Fruit fly (Drosophila melanogaster) whole organism, prepupa: ENCODE results near the gene CG9173.

Source experiments
- Blimp-1 ChIP-seq: fragments of 200-800 bp; sonication (Bioruptor generic); optimal IDR thresholded peaks from 3 replicates; lab custom pipeline; 2017; ENCODE audit warnings: missing biosample characterization, missing genetic modification characterization, mild to moderate bottlenecking, moderate library complexity, missing genetic modification reagents
- CG10631 ChIP-seq: fragments of 200-800 bp; sonication (Bioruptor generic); optimal IDR thresholded peaks from 2 replicates; lab custom pipeline; 2016; ENCODE audit warnings: missing biosample characterization, missing genetic modification characterization
- CG10669 ChIP-seq: fragments of 200-800 bp; sonication (Bioruptor generic); optimal IDR thresholded peaks from 3 replicates; lab custom pipeline; 2018; ENCODE audit warnings: missing biosample characterization, mild to moderate bottlenecking, missing genetic modification characterization, moderate library complexity
- CG11294 ChIP-seq: fragments of 200-800 bp; sonication (Bioruptor generic); IDR thresholded peaks from 2 replicates; pipeline ENCODE4 v1.3.6; 2022; ENCODE audit warnings: missing biosample characterization, missing genetic modification characterization
- CG11902 ChIP-seq: fragments of 200-800 bp; sonication (Bioruptor generic); optimal IDR thresholded peaks from 3 replicates; lab custom pipeline; 2016; ENCODE audit warnings: missing biosample characterization, missing genetic modification characterization
- CG1621 ChIP-seq: fragments of 200-800 bp; sonication (Bioruptor generic); optimal IDR thresholded peaks from 3 replicates; lab custom pipeline; 2018; ENCODE audit warnings: missing biosample characterization, mild to moderate bottlenecking, missing genetic modification characterization
- CG16779 ChIP-seq: fragments of 200-800 bp; sonication (Bioruptor generic); optimal IDR thresholded peaks from 3 replicates; lab custom pipeline; 2017; ENCODE audit warnings: missing biosample characterization, mild to moderate bottlenecking, missing genetic modification characterization
- CG3032 ChIP-seq: fragments of 200-800 bp; optimal IDR thresholded peaks from 2 replicates; lab custom pipeline; 2019; ENCODE audit warnings: missing biosample characterization, mild to moderate bottlenecking, missing genetic modification characterization, moderate library complexity
- CG32006 ChIP-seq: fragments of 200-800 bp; sonication (Bioruptor generic); optimal IDR thresholded peaks from 3 replicates; lab custom pipeline; 2017; ENCODE audit warnings: missing biosample characterization, mild to moderate bottlenecking, missing genetic modification characterization
- CG34406 ChIP-seq: fragments of 200-800 bp; sonication (Bioruptor generic); optimal IDR thresholded peaks from 3 replicates; lab custom pipeline; 2016; ENCODE audit warnings: missing biosample characterization, missing genetic modification characterization
- CG4318 ChIP-seq: fragments of 200-800 bp; sonication (Bioruptor generic); optimal IDR thresholded peaks from 3 replicates; lab custom pipeline; 2017; ENCODE audit warnings: missing biosample characterization, mild to moderate bottlenecking, missing genetic modification characterization
- CG6792 ChIP-seq: fragments of 200-800 bp; sonication (Bioruptor generic); optimal IDR thresholded peaks from 3 replicates; lab custom pipeline; 2016; ENCODE audit warnings: missing biosample characterization, missing genetic modification characterization
- CG6854 ChIP-seq: fragments of 200-800 bp; sonication (Bioruptor generic); optimal IDR thresholded peaks from 2 replicates; lab custom pipeline; 2017; ENCODE audit warnings: missing biosample characterization, mild to moderate bottlenecking, missing genetic modification characterization
- CG8119 ChIP-seq: fragments of 200-800 bp; sonication (Bioruptor generic); IDR thresholded peaks from 3 replicates; pipeline ENCODE4 v1.3.6; 2022; ENCODE audit warnings: missing biosample characterization, missing genetic modification characterization
- CG8319 ChIP-seq: fragments of 200-800 bp; sonication (Bioruptor generic); optimal IDR thresholded peaks from 3 replicates; lab custom pipeline; 2016; ENCODE audit warnings: missing biosample characterization, missing genetic modification characterization
- CG8632 ChIP-seq: fragments of 200-800 bp; sonication (Bioruptor generic); optimal IDR thresholded peaks from 3 replicates; lab custom pipeline; 2016; ENCODE audit warnings: missing biosample characterization, missing genetic modification characterization
- CG9139 ChIP-seq: fragments of 200-800 bp; sonication (Bioruptor generic); optimal IDR thresholded peaks from 3 replicates; lab custom pipeline; 2017; ENCODE audit warnings: missing biosample characterization, mild to moderate bottlenecking, missing genetic modification characterization
- Eip75B ChIP-seq: fragments of 200-800 bp; sonication (Bioruptor generic); optimal IDR thresholded peaks from 3 replicates; lab custom pipeline; 2016; ENCODE audit warnings: missing biosample characterization, missing genetic modification characterization
- Eip78C ChIP-seq: fragments of 200-800 bp; sonication (Bioruptor generic); peaks from one replicate; lab custom pipeline; 2016; ENCODE audit warnings: missing biosample characterization, missing genetic modification characterization
- Eip93F ChIP-seq: fragments of 200-800 bp; sonication (Bioruptor generic); optimal IDR thresholded peaks from 2 replicates; lab custom pipeline; 2016; ENCODE audit warnings: missing biosample characterization, mild to moderate bottlenecking, missing genetic modification characterization
- Ets96B ChIP-seq: fragments of 200-800 bp; optimal IDR thresholded peaks from 2 replicates; lab custom pipeline; 2019; ENCODE audit warnings: missing biosample characterization, mild to moderate bottlenecking, missing genetic modification characterization, moderate library complexity
- Gug ChIP-seq: fragments of 200-800 bp; sonication (Bioruptor generic); IDR thresholded peaks from 2 replicates; pipeline ENCODE4 v1.3.6; 2022; ENCODE audit warnings: missing biosample characterization, missing genetic modification characterization
- Hr38 ChIP-seq: sonication (Bioruptor generic); optimal IDR thresholded peaks from 2 replicates; lab custom pipeline; 2016; ENCODE audit warnings: missing biosample characterization, missing genetic modification characterization
- Hr39 ChIP-seq: fragments of 200-800 bp; sonication (Bioruptor generic); optimal IDR thresholded peaks from 2 replicates; lab custom pipeline; 2016; ENCODE audit warnings: missing biosample characterization, missing genetic modification characterization
- Met ChIP-seq: fragments of 200-800 bp; sonication (Bioruptor generic); optimal IDR thresholded peaks from 3 replicates; lab custom pipeline; 2016; ENCODE audit warnings: missing biosample characterization, missing genetic modification characterization
- Smox ChIP-seq: fragments of 200-800 bp; sonication (Bioruptor generic); optimal IDR thresholded peaks from 3 replicates; lab custom pipeline; 2016; ENCODE audit warnings: missing biosample characterization, missing genetic modification characterization
- Sox102F ChIP-seq: fragments of 200-800 bp; sonication (Bioruptor generic); optimal IDR thresholded peaks from 2 replicates; lab custom pipeline; 2016; ENCODE audit warnings: missing biosample characterization, mild to moderate bottlenecking, missing genetic modification characterization
- Sox14 ChIP-seq: fragments of 200-800 bp; sonication (Bioruptor generic); optimal IDR thresholded peaks from 3 replicates; lab custom pipeline; 2016; ENCODE audit warnings: missing biosample characterization, missing genetic modification characterization
- Sox15 ChIP-seq: fragments of 200-800 bp; sonication (Bioruptor generic); optimal IDR thresholded peaks from 3 replicates; lab custom pipeline; 2016; ENCODE audit warnings: missing biosample characterization, missing genetic modification characterization
- achi ChIP-seq: fragments of 200-800 bp; sonication (Bioruptor generic); optimal IDR thresholded peaks from 3 replicates; lab custom pipeline; 2016; ENCODE audit warnings: missing biosample characterization, missing genetic modification characterization
- acj6 ChIP-seq: fragments of 200-800 bp; sonication (Bioruptor generic); optimal IDR thresholded peaks from 3 replicates; lab custom pipeline; 2016; ENCODE audit warnings: missing biosample characterization, missing genetic modification characterization
- cyc ChIP-seq: fragments of 200-800 bp; sonication (Bioruptor generic); optimal IDR thresholded peaks from 3 replicates; lab custom pipeline; 2016; ENCODE audit warnings: missing biosample characterization, missing genetic modification characterization
- dac ChIP-seq: fragments of 200-800 bp; sonication (Bioruptor generic); optimal IDR thresholded peaks from 2 replicates; lab custom pipeline; 2017; ENCODE audit warnings: missing biosample characterization, mild to moderate bottlenecking, missing genetic modification characterization
- dsx ChIP-seq: fragments of 200-800 bp; optimal IDR thresholded peaks from 3 replicates; lab custom pipeline; 2019; ENCODE audit warnings: missing biosample characterization, mild to moderate bottlenecking, missing genetic modification characterization, moderate library complexity; ENCODE audit not compliant: poor library complexity, severe bottlenecking
- eg ChIP-seq: fragments of 200-800 bp; sonication (Bioruptor generic); IDR thresholded peaks from 3 replicates; pipeline ENCODE4 v1.3.6; 2022; ENCODE audit warnings: missing biosample characterization, missing genetic modification characterization
- esn ChIP-seq: fragments of 200-800 bp; sonication (Bioruptor generic); optimal IDR thresholded peaks from 2 replicates; lab custom pipeline; 2016; ENCODE audit warnings: missing biosample characterization, mild to moderate bottlenecking, missing genetic modification characterization, moderate library complexity
- fd85E ChIP-seq: fragments of 200-800 bp; sonication (Bioruptor generic); optimal IDR thresholded peaks from 3 replicates; lab custom pipeline; 2016; ENCODE audit warnings: missing biosample characterization, missing genetic modification characterization
- fkh ChIP-seq: fragments of 200-800 bp; sonication (Bioruptor generic); optimal IDR thresholded peaks from 3 replicates; lab custom pipeline; 2017; ENCODE audit warnings: missing biosample characterization, mild to moderate bottlenecking, missing genetic modification characterization, moderate library complexity
- lz ChIP-seq: fragments of 200-800 bp; sonication (Bioruptor generic); optimal IDR thresholded peaks from 3 replicates; lab custom pipeline; 2016; ENCODE audit warnings: missing biosample characterization, missing genetic modification characterization
- pdm3 ChIP-seq: fragments of 200-800 bp; sonication (Bioruptor generic); optimal IDR thresholded peaks from 3 replicates; lab custom pipeline; 2016; ENCODE audit warnings: missing biosample characterization, missing genetic modification characterization
- salr ChIP-seq, 2 experiments: fragments of 200-800 bp; sonication (Bioruptor generic); optimal IDR thresholded peaks; 3 replicates each; lab custom pipeline; 2016 to 2018; ENCODE audit warnings: missing biosample characterization in 2 of 2, missing genetic modification characterization in 2 of 2, mild to moderate bottlenecking in 1 of 2
- spab ChIP-seq: fragments of 200-800 bp; sonication (Bioruptor generic); optimal IDR thresholded peaks from 2 replicates; lab custom pipeline; 2017; ENCODE audit warnings: missing biosample characterization, mild to moderate bottlenecking, missing genetic modification characterization, missing genetic modification reagents
- ss ChIP-seq, 2 experiments: fragments of 200-800 bp; sonication (Bioruptor generic); optimal IDR thresholded peaks; 2 replicates in 1 of 2; 3 replicates in 1 of 2; lab custom pipeline; 2017 to 2018; ENCODE audit warnings: mild to moderate bottlenecking in 2 of 2, missing biosample characterization in 2 of 2, missing genetic modification characterization in 2 of 2, moderate library complexity in 1 of 2
- svp ChIP-seq: fragments of 200-800 bp; sonication (Bioruptor generic); peaks from one replicate; lab custom pipeline; 2016; ENCODE audit warnings: missing biosample characterization, missing genetic modification characterization
- vri ChIP-seq: fragments of 200-800 bp; sonication (Bioruptor generic); optimal IDR thresholded peaks from 3 replicates; lab custom pipeline; 2016; ENCODE audit warnings: missing biosample characterization, mild to moderate bottlenecking, missing genetic modification characterization

The CG9173 gene

DNA sequence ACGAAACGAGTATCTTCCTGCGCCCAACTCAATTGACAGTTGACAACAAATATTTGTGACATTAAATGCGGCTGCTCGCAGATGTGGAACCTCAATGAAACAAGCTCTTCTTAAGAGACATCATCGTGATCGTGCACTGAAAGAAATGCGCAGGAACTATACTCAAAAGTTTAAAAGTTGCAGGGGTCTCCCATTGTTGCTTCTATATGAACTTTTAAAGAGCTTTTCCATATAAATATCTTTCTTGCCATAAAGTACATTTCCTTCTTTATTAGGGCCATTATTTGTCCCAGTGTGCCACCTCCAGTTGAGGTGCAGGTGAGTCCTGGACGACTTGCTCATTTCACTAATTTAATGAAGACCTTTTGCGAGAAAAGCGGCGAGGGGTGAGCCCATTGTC is 35.2 kb downstream of the CG9173 start (continued):
- TF ChIP-seq CG9139 (GFP tag; lab: Kevin White, UChicago) (no peak), lz (peak; percentile 70), fkh (GFP tag; lab: Kevin White, UChicago) (no peak), Gug (GFP tag; lab: Robert Waterston, UW) (no peak), cyc (GFP tag; lab: Kevin White, UChicago) (peak; percentile 71), CG8319 (GFP tag; lab: Kevin White, UChicago) (peak; percentile 30), dac (GFP tag; lab: Kevin White, UChicago) (no peak), acj6 (GFP tag; lab: Kevin White, UChicago) (peak; percentile 68), CG16779 (tag; lab: Kevin White, UChicago) (no peak), CG11294 (GFP tag; lab: Robert Waterston, UW) (no peak), pdm3 (GFP tag; lab: Kevin White, UChicago) (peak; percentile 71), CG10669 (GFP tag; lab: Kevin White, UChicago) (peak; percentile 24), vri (GFP tag; lab: Kevin White, UChicago) (peak; percentile 61), CG10631 (peak; percentile 61), CG8632 (GFP tag; lab: Kevin White, UChicago) (peak; percentile 61), Sox102F (GFP tag; lab: Kevin White, UChicago) (peak; percentile 81), Eip93F (peak; percentile 25), CG6792 (GFP tag; lab: Kevin White, UChicago) (peak; percentile 69), dsx (peak; percentile 24)

DNA sequence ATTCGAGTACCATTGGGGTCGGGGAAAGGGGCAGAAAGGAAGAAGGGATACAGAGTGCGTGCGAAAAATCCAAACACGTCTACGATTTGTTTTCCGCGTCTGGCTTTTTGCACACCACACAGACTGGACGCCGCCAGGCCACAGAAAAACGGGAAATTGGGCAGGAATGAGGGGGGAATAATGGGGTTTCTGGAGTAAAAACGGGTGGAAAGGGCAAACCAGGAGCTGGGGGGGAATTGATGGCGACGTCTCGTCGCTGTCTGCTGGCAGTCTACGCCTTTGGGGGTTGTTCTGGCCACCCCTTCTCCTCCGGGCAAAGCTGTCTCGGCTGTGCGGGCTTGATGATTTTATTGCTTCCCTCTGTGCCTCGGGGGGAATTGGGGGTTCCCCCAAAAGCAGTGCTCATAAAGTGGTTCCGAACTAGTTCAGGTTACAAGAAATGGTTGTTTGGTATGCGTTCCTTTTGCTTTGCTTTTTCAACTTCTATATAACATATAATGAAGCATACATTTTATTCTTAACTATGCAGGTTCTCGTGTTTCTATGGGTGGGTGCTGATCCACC is 37.5 kb downstream of the CG9173 start:
- TF ChIP-seq ss (GFP tag; optimal IDR thresholded peaks at IDR 0.05; lab: Kevin White, UChicago) (peak in 1 of 2 experiments; percentile 20), Sox102F (GFP tag; lab: Kevin White, UChicago) (no peak), Sox14 (GFP tag; lab: Kevin White, UChicago) (no peak), Blimp-1 (GFP tag; lab: Kevin White, UChicago) (no peak), fkh (GFP tag; lab: Kevin White, UChicago) (no peak)

DNA sequence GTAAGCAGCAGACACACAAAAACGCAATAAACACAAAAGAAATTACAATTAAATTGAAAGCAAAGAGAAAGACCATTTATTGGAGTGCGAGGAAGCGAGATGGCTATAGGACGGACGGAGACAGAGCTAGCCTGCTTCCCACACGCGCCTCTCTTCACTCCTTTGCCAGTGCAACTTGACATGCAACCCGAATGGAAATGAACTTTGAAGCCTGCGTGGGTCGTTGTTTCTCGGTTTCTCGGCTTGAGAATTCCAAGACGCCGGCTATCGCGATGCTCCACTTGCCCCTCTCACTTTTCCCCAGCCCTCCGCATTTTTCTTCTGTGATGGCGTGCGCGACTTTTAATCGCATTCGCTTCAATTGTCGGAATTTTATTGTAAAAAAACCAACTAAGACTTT is 42.3 kb downstream of the CG9173 start:
- TF ChIP-seq Eip75B (GFP tag; lab: Kevin White, UChicago) (no peak), Met (no peak), eg (GFP tag; lab: Robert Waterston, UW) (no peak), CG1621 (tag; lab: Kevin White, UChicago) (peak; percentile 27), CG8119 (no peak), CG32006 (GFP tag; lab: Kevin White, UChicago) (peak; percentile 1), CG4318 (GFP tag; lab: Kevin White, UChicago) (no peak), Hr38 (GFP tag; lab: Kevin White, UChicago) (no peak), Ets96B (tag; lab: Kevin White, UChicago) (no peak), Eip78C (GFP tag; lab: Kevin White, UChicago) (no peak), dac (GFP tag; lab: Kevin White, UChicago) (no peak), Eip93F (no peak), fd85E (GFP tag; lab: Kevin White, UChicago) (no peak), CG10669 (GFP tag; lab: Kevin White, UChicago) (peak; percentile 18), lz (no peak), salr (GFP tag; optimal IDR thresholded peaks at IDR 0.05; lab: Kevin White, UChicago) (no peak), acj6 (GFP tag; lab: Kevin White, UChicago) (no peak), CG3032 (tag; lab: Kevin White, UChicago) (no peak), Smox (GFP tag; lab: Kevin White, UChicago) (no peak), CG6792 (GFP tag; lab: Kevin White, UChicago) (no peak), vri (GFP tag; lab: Kevin White, UChicago) (no peak), svp (GFP tag; lab: Kevin White, UChicago) (peak; percentile 56), Hr39 (no peak), CG34406 (GFP tag; lab: Kevin White, UChicago) (no peak), Gug (GFP tag; lab: Robert Waterston, UW) (no peak), CG11902 (GFP tag; lab: Kevin White, UChicago) (no peak), Sox15 (GFP tag; lab: Kevin White, UChicago) (no peak), CG11294 (GFP tag; lab: Robert Waterston, UW) (no peak), CG10631 (no peak), Blimp-1 (GFP tag; lab: Kevin White, UChicago) (no peak), esn (GFP tag; lab: Kevin White, UChicago) (no peak), spab (GFP tag; lab: Kevin White, UChicago) (peak; percentile 20), CG8632 (GFP tag; lab: Kevin White, UChicago) (no peak), Sox102F (GFP tag; lab: Kevin White, UChicago) (no peak), fkh (GFP tag; lab: Kevin White, UChicago) (no peak), achi (GFP tag; lab: Kevin White, UChicago) (no peak), CG6854 (GFP tag; lab: Kevin White, UChicago) (no peak), cyc (GFP tag; lab: Kevin White, UChicago) (no peak)
